Worm (Caenorhabditis elegans): ENCODE measurements around the gene pqn-15.
A peak's percentile ranks its signal among the peaks of the same experiment; 100 is the strongest.

pqn-15 gene

ce11 chrX:4265283-4265907 is 41.4 kb downstream of the pqn-15 start, which contains the start of gene coel-1 (continued):
- peak; percentile 11 for TF ChIP-seq nhr-90 (tag; optimal IDR thresholded peaks at IDR 0.05; ENCODE audit: poor library complexity)
- TF ChIP-seq nhr-12 (tag; optimal IDR thresholded peaks at IDR 0.05), result no peak
- TF ChIP-seq ztf-4 (tag; optimal IDR thresholded peaks at IDR 0.05), result no peak
- peak; percentile 5 for TF ChIP-seq unc-130 (tag; optimal IDR thresholded peaks at IDR 0.05)
- TF ChIP-seq unc-62 (GFP tag; optimal IDR thresholded peaks at IDR 0.05), result no peak
- no peak for TF ChIP-seq nhr-84 (tag; optimal IDR thresholded peaks at IDR 0.05)
- TF ChIP-seq elt-3 (tag; optimal IDR thresholded peaks at IDR 0.05), result peak in 1 of 6 experiments; percentile 14
- no peak for TF ChIP-seq nhr-77 (tag; optimal IDR thresholded peaks at IDR 0.05)
- TF ChIP-seq ceh-88 (GFP tag; IDR thresholded peaks at IDR 0.05), result no peak
- peak in 1 of 2 experiments; percentile 38 for TF ChIP-seq lsy-2 (tag; optimal IDR thresholded peaks at IDR 0.05)
- peak; percentile 32 for TF ChIP-seq skn-1 (tag; optimal IDR thresholded peaks at IDR 0.05)
- no peak for TF ChIP-seq sup-37 (GFP tag; optimal IDR thresholded peaks at IDR 0.05)
- no peak for TF ChIP-seq pag-3 (tag; optimal IDR thresholded peaks at IDR 0.05; ENCODE audit: borderline replicate concordance, insufficient read depth)
- peak; percentile 14 for TF ChIP-seq irx-1 (tag; optimal IDR thresholded peaks at IDR 0.05)
- peak; percentile 66 for TF ChIP-seq rnt-1 (tag; optimal IDR thresholded peaks at IDR 0.05)
- no peak for TF ChIP-seq snpc-4 (tag; optimal IDR thresholded peaks at IDR 0.05)
- peak; percentile 33 for TF ChIP-seq jun-1 (tag; optimal IDR thresholded peaks at IDR 0.05)
- TF ChIP-seq nhr-20 (tag; optimal IDR thresholded peaks at IDR 0.05), result peak; percentile 60
- TF ChIP-seq isw-1 (GFP tag; IDR thresholded peaks at IDR 0.05), result no peak
- TF ChIP-seq egl-13 (tag; optimal IDR thresholded peaks at IDR 0.05), result peak; percentile 56
- TF ChIP-seq zag-1 (tag; optimal IDR thresholded peaks at IDR 0.05), result no peak
- TF ChIP-seq mdl-1 (tag; optimal IDR thresholded peaks at IDR 0.05), result peak in 1 of 2 experiments; percentile 68
- TF ChIP-seq elt-2 (tag; optimal IDR thresholded peaks at IDR 0.05), result peak; percentile 12
- no peak for TF ChIP-seq hpl-2 (GFP tag; optimal IDR thresholded peaks at IDR 0.05)
- TF ChIP-seq aly-2 (tag; optimal IDR thresholded peaks at IDR 0.05), result no peak
- TF ChIP-seq fkh-4 (tag; optimal IDR thresholded peaks at IDR 0.05; ENCODE audit: borderline replicate concordance), result no peak
- TF ChIP-seq nhr-76 (tag; optimal IDR thresholded peaks at IDR 0.05), result no peak
- peak; percentile 27 for TF ChIP-seq nhr-19 (GFP tag; conservative IDR thresholded peaks at IDR 0.05)
- no peak for TF ChIP-seq efl-3 (GFP tag; optimal IDR thresholded peaks at IDR 0.05)
- no peak for TF ChIP-seq C04F5.9 (tag; optimal IDR thresholded peaks at IDR 0.05)
- TF ChIP-seq pax-3 (tag; optimal IDR thresholded peaks at IDR 0.05), result no peak
- TF ChIP-seq ets-5 (GFP tag; IDR thresholded peaks at IDR 0.05), result no peak

- TF ChIP-seq lin-39 (tag; optimal IDR thresholded peaks at IDR 0.05), result no peak
- no peak for TF ChIP-seq nhr-19 (GFP tag; conservative IDR thresholded peaks at IDR 0.05)
- no peak for TF ChIP-seq ceh-8 (GFP tag; optimal IDR thresholded peaks at IDR 0.05)
- TF ChIP-seq hlh-17 (GFP tag; optimal IDR thresholded peaks at IDR 0.05; ENCODE audit: borderline replicate concordance), result no peak
- no peak for TF ChIP-seq fkh-10 (GFP tag; optimal IDR thresholded peaks at IDR 0.05)
- no peak for TF ChIP-seq ces-1 (GFP tag; optimal IDR thresholded peaks at IDR 0.05)
- TF ChIP-seq snu-23 (GFP tag; optimal IDR thresholded peaks at IDR 0.05), result no peak
- no peak for TF ChIP-seq sup-37 (GFP tag; optimal IDR thresholded peaks at IDR 0.05)
- TF ChIP-seq sptf-1 (tag; optimal IDR thresholded peaks at IDR 0.05), result no peak
Observed at ce11 chrX:4263820-4264219, 42.9 kb downstream of the pqn-15 start.

- peak; percentile 34 to 45 for TF ChIP-seq lsy-2 (tag; optimal IDR thresholded peaks at IDR 0.05)
- TF ChIP-seq fos-1 (tag; optimal IDR thresholded peaks at IDR 0.05), result peak; percentile 6
- no peak for TF ChIP-seq ceh-88 (GFP tag; IDR thresholded peaks at IDR 0.05)
- no peak for TF ChIP-seq nhr-12 (tag; optimal IDR thresholded peaks at IDR 0.05)
- TF ChIP-seq elt-2 (tag; optimal IDR thresholded peaks at IDR 0.05), result peak; percentile 15
- peak; percentile 12 for TF ChIP-seq C04F5.9 (tag; optimal IDR thresholded peaks at IDR 0.05)
- no peak for TF ChIP-seq ets-5 (GFP tag; IDR thresholded peaks at IDR 0.05)
- peak; percentile 56 for TF ChIP-seq nhr-19 (GFP tag; conservative IDR thresholded peaks at IDR 0.05)
- no peak for TF ChIP-seq zag-1 (tag; optimal IDR thresholded peaks at IDR 0.05)
- TF ChIP-seq lin-14 (GFP tag; optimal IDR thresholded peaks at IDR 0.05), result peak; percentile 67
- peak in 1 of 2 experiments; percentile 44 for TF ChIP-seq mdl-1 (tag; optimal IDR thresholded peaks at IDR 0.05)
- TF ChIP-seq C16A3.4 (tag; optimal IDR thresholded peaks at IDR 0.05), result peak; percentile 45
- peak; percentile 46 for TF ChIP-seq dsc-1 (tag; optimal IDR thresholded peaks at IDR 0.05)
- no peak for TF ChIP-seq unc-30 (tag; optimal IDR thresholded peaks at IDR 0.05)
- no peak for TF ChIP-seq aha-1 (tag; optimal IDR thresholded peaks at IDR 0.05)
- TF ChIP-seq snpc-4 (tag; optimal IDR thresholded peaks at IDR 0.05), result no peak
- peak; percentile 29 for TF ChIP-seq mep-1 (tag; optimal IDR thresholded peaks at IDR 0.05)
- no peak for TF ChIP-seq hlh-4 (tag; optimal IDR thresholded peaks at IDR 0.05)
- peak; percentile 54 for TF ChIP-seq swsn-7 (tag; optimal IDR thresholded peaks at IDR 0.05)
- TF ChIP-seq zip-4 (GFP tag; optimal IDR thresholded peaks at IDR 0.05), result no peak
Observed at ce11 chrX:4260297-4260696, 46.5 kb downstream of the pqn-15 start, which contains the start of gene C52B9.4. Gene C52B9.4, plus strand, starts transcription at chrX:4260652.

Measured in whole organism, L1 larva.